Fruit fly (Drosophila melanogaster): ENCODE measurements around the gene Fer1.
A peak's percentile ranks its signal among the peaks of the same experiment; 100 is the strongest.

Gene Fer1

DNA sequence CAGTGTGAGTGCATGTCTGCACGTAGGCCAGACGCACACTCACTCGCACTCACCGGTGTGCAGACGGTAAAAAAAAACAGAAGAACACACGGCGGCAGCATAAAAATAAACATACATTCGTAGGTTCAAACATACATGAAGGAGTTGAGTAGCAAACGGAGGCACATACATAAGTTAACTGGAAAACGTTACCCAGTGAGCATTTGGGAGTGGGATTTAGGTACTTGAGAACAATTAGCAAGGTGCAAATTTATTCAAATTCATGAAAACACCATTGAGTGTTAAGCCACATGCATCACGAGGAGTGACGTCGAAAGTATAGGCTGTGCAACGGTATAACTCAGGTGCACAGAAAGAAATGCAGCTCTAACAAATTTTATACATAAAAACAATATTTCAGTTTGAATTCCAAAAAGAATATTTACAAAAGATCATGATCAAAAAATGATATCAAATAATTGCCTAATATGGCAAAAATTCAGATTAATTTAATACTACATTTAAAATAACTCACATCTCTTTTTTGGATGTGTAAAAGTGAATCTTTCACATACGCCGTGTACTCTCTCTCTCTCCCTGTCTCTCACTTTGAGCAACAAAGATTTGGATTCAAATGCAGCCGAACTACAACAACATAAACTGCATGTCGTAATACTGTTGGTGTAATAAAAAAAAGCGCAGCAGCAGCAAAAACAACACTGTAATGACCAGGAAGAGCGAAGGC, 27.3 kb upstream of the Fer1 start (continued):
- peak; percentile 86 for TF ChIP-seq Nf-YB (GFP tag; optimal IDR thresholded peaks at IDR 0.05)
- TF ChIP-seq Adf1 (GFP tag; IDR thresholded peaks at IDR 0.05) = no peak
- TF ChIP-seq otp (GFP tag; IDR thresholded peaks at IDR 0.05) = no peak
- no peak for TF ChIP-seq CkIIα-i1 (GFP tag; IDR thresholded peaks at IDR 0.05)
- no peak for TF ChIP-seq fru (optimal IDR thresholded peaks at IDR 0.05)
- TF ChIP-seq schlank (tag; optimal IDR thresholded peaks at IDR 0.05) = no peak
- peak; percentile 99 for TF ChIP-seq CG12391 (tag; optimal IDR thresholded peaks at IDR 0.05)
- TF ChIP-seq CG13775 (GFP tag; optimal IDR thresholded peaks at IDR 0.05) = peak; percentile 94
- peak; percentile 97 for TF ChIP-seq gem (tag; optimal IDR thresholded peaks at IDR 0.05)
- TF ChIP-seq CG7839 (tag; optimal IDR thresholded peaks at IDR 0.05) = peak; percentile 96
- TF ChIP-seq CG34422 (GFP tag; IDR thresholded peaks at IDR 0.05) = no peak
- TF ChIP-seq insv (GFP tag; optimal IDR thresholded peaks at IDR 0.05) = no peak
- TF ChIP-seq CG9932 (GFP tag; IDR thresholded peaks at IDR 0.05) = no peak
- no peak for TF ChIP-seq CG32532 (GFP tag; IDR thresholded peaks at IDR 0.05)
- no peak for TF ChIP-seq Sin3A (optimal IDR thresholded peaks at IDR 0.05)
- no peak for TF ChIP-seq lmd (GFP tag; IDR thresholded peaks at IDR 0.05)
- TF ChIP-seq ewg (GFP tag; optimal IDR thresholded peaks at IDR 0.05) = peak; percentile 93
- TF ChIP-seq Doc3 (GFP tag; IDR thresholded peaks at IDR 0.05; ENCODE audit: partially characterized antibody) = no peak
- no peak for TF ChIP-seq CG14050 (GFP tag; IDR thresholded peaks at IDR 0.05)
- TF ChIP-seq unpg (GFP tag; optimal IDR thresholded peaks at IDR 0.05) = peak; percentile 96
- peak; percentile 50 for TF ChIP-seq CTCF (GFP tag; optimal IDR thresholded peaks at IDR 0.05)
- no peak for TF ChIP-seq CG14441 (GFP tag; IDR thresholded peaks at IDR 0.05)
- no peak for TF ChIP-seq hb (GFP tag; IDR thresholded peaks at IDR 0.05; ENCODE audit: partially characterized antibody)
- TF ChIP-seq Fer3 (tag; optimal IDR thresholded peaks at IDR 0.05) = peak; percentile 88
- TF ChIP-seq cg (GFP tag; optimal IDR thresholded peaks at IDR 0.05) = peak; percentile 95
- no peak for TF ChIP-seq CG4404 (GFP tag; IDR thresholded peaks at IDR 0.05)
- peak; percentile 67 for TF ChIP-seq CG9876 (GFP tag; optimal IDR thresholded peaks at IDR 0.05)
- TF ChIP-seq dmrt11E (tag; optimal IDR thresholded peaks at IDR 0.05) = peak; percentile 99
- peak; percentile 97 for TF ChIP-seq CG4424 (GFP tag; optimal IDR thresholded peaks at IDR 0.05)
- TF ChIP-seq CG3163 (GFP tag; optimal IDR thresholded peaks at IDR 0.05) = peak; percentile 68
- peak; percentile 96 for TF ChIP-seq CG2678 (tag; optimal IDR thresholded peaks at IDR 0.05)
- TF ChIP-seq Blimp-1 (GFP tag; optimal IDR thresholded peaks at IDR 0.05) = peak; percentile 98
- TF ChIP-seq CG42726 (GFP tag; IDR thresholded peaks at IDR 0.05; ENCODE audit: partially characterized antibody) = no peak
- TF ChIP-seq CG3407 (GFP tag; optimal IDR thresholded peaks at IDR 0.05) = peak; percentile 94
- TF ChIP-seq ssp (GFP tag; IDR thresholded peaks at IDR 0.05) = no peak
- peak; percentile 98 for TF ChIP-seq CG8924 (tag; optimal IDR thresholded peaks at IDR 0.05)
- peak; percentile 96 for TF ChIP-seq tin (GFP tag; optimal IDR thresholded peaks at IDR 0.05)
- peak; percentile 82 for TF ChIP-seq pb (GFP tag; optimal IDR thresholded peaks at IDR 0.05)
- TF ChIP-seq HLH4C (GFP tag; IDR thresholded peaks at IDR 0.05; ENCODE audit: partially characterized antibody) = no peak
- peak; percentile 34 for TF ChIP-seq exex (tag; optimal IDR thresholded peaks at IDR 0.05)
- peak; percentile 95 for TF ChIP-seq CG30403 (GFP tag; optimal IDR thresholded peaks at IDR 0.05)
- TF ChIP-seq MTF-1 (GFP tag; optimal IDR thresholded peaks at IDR 0.05; ENCODE audit: borderline replicate concordance) = peak; percentile 91
- TF ChIP-seq her (GFP tag; optimal IDR thresholded peaks at IDR 0.05) = peak; percentile 38
- TF ChIP-seq oc (tag; optimal IDR thresholded peaks at IDR 0.05) = peak; percentile 97
- TF ChIP-seq pfk (GFP tag; optimal IDR thresholded peaks at IDR 0.05) = no peak
- TF ChIP-seq Nf-YC (tag; optimal IDR thresholded peaks at IDR 0.05) = peak; percentile 65
- TF ChIP-seq lov (optimal IDR thresholded peaks at IDR 0.05) = no peak
- no peak for TF ChIP-seq lov (GFP tag; IDR thresholded peaks at IDR 0.05)
- TF ChIP-seq CG4854 (GFP tag; optimal IDR thresholded peaks at IDR 0.05) = peak; percentile 81
- TF ChIP-seq Sox102F (GFP tag; optimal IDR thresholded peaks at IDR 0.05) = peak; percentile 99
- TF ChIP-seq CG7987 (GFP tag; optimal IDR thresholded peaks at IDR 0.05) = no peak

Measured in whole organism, embryonic.